Fruit fly (Drosophila melanogaster): ENCODE measurements around the gene Tom70.
A peak's percentile ranks its signal among the peaks of the same experiment; 100 is the strongest.
"Not testable (repeated sequence)": the region's sequence is repeated elsewhere in the genome, so short reads cannot be mapped to it uniquely, and the experiment has no call there.

Tom70 gene

DNA sequence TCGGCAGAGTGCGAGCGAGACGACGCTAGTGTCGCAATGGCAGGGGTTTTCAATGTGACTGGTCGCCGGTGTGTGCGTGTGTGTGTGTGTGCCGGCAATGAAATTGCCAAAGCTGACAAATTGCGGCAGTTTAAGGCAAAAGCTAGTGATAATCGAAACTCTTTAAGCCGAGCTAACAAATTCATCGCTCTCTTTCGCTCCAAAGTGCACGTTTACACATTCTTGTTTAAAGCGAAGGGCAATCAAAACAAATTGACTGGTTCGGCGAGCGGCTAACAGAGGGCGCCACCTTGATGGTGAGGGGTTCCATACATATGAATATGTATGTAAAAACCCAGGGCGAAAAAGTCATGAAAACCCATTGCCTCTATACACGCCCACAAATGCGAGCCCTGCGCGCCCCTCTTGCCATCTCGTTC lies 34.5 kb downstream of the Tom70 start:
- TF ChIP-seq EcR (GFP tag; optimal IDR thresholded peaks at IDR 0.05) (no peak), usp (GFP tag; optimal IDR thresholded peaks at IDR 0.05) (no peak), pan (optimal IDR thresholded peaks at IDR 0.05) (no peak), CG8478 (optimal IDR thresholded peaks at IDR 0.05) (no peak), Dll (optimal IDR thresholded peaks at IDR 0.05) (no peak), psq (optimal IDR thresholded peaks at IDR 0.05) (no peak)

DNA sequence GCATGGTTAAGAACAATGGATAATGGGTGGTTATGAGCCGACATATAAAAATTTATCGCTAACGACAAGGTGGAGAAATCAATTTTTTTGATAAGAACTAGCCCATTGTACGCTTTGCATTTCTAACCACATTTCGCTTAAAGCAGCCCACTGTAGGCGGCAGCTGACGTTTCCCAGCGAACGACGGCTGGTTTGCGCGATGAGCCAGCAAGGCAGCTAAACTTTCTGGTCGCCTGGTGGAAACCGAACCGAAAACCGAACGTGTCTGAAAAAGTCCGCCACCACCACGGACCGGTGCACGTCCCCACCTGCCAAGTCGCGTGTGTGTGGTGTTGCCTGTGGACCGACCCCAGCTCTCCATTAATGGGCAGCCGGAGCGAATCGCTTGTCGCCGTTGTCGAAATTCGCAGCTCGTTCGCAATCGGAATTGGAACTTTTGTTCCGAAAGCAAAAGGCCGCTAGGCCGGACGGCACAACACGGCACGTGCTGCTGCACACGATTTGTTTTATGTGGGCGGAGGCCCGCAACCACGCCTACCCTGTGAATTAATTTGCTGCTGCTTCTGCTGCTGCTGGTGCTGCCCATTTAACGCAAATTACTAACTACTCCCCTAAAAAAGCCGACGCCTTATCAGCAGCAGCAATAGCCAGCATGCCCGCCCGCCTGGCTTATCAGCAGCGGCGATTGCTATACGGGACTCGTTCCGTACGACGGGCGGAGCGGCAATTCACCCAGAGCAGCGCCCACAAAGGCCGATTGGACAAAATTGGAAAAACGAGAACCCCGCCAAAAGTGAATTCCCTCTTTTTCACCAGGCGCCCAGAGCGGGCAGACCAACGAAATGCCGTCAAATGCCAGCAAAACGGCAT lies 35.2 kb downstream of the Tom70 start:
- TF ChIP-seq usp (GFP tag; optimal IDR thresholded peaks at IDR 0.05) (no peak), Dll (optimal IDR thresholded peaks at IDR 0.05) (peak; percentile 50)

DNA sequence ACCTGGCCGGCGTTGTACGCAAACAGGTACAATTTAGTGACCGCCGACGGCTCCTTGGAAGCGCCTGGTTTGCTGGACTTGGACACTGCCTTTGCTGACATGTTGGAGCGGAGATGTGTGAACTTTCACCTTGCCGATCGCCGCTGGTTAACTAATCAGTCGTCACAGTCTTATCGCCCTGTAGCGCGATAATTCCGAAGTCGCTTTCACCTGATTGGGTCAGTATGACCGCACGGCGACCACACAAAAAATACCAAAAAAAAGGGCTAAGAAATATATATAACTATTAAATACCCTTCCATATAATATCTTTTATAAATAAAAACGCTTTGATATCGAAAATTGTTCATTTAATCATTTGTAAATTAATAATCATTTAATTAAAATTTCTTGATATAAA lies 36.3 kb downstream of the Tom70 start, which contains the start of gene Hacd1:
Hacd1 (minus strand) TSS at position 216 of the 400 bp plus-strand sequence.
- no peak for TF ChIP-seq pan (optimal IDR thresholded peaks at IDR 0.05)
- TF ChIP-seq CG8478 (optimal IDR thresholded peaks at IDR 0.05) = no peak
- TF ChIP-seq usp (GFP tag; optimal IDR thresholded peaks at IDR 0.05) = no peak
- no peak for TF ChIP-seq Dll (optimal IDR thresholded peaks at IDR 0.05)
- TF ChIP-seq psq (optimal IDR thresholded peaks at IDR 0.05) = no peak
- no peak for TF ChIP-seq EcR (GFP tag; optimal IDR thresholded peaks at IDR 0.05)

DNA sequence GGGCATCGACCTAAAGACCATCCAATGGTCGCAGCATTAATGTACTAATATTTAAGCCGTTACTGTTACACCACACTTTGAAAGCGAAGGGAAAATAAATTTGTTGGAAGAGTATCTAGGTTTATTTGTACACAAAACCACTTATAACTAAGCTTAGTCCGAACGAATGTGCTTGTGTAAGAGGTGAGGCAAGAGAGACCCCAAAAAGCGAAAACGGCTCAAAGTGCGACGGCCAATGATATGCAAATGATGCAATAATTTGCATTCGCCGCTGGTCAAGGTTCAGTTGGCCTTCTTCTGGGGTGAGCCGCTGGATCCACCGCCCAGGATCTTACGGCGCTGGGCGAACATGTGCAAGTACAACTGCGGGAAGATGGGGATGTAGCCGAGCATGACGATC lies 37.2 kb downstream of the Tom70 start:
- TF ChIP-seq CG8478 (optimal IDR thresholded peaks at IDR 0.05) (no peak), Dll (optimal IDR thresholded peaks at IDR 0.05) (no peak), usp (GFP tag; optimal IDR thresholded peaks at IDR 0.05) (no peak), psq (optimal IDR thresholded peaks at IDR 0.05) (no peak), pan (optimal IDR thresholded peaks at IDR 0.05) (no peak), EcR (GFP tag; optimal IDR thresholded peaks at IDR 0.05) (no peak)

DNA sequence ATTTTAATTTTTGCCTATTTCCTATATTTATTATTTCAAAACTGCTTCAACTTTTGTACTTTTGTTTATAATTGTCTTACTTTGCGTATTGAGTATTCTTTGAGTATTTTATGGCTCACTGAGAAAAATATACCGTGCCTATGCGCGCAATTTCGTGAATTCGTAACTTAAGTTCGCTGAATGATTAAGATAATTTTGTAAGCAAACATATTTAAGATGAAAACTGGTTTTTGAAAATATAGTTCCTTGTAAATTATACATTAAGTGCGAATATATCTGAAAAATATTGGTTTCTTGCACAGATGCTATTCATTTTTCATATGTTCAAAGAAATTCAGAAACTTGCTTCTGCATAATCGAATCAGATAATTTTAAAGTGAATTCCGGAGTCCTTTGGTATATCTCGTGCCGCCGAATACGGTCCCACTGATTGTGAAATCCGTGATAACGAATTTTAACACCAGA lies 39.0 kb downstream of the Tom70 start, which contains the start of the genes CG18787 and Nfs1:
CG18787 (minus strand) TSS at position 101 of the 465 bp plus-strand sequence.
Nfs1 (plus strand) TSS at position 415 of the 465 bp plus-strand sequence.
- TF ChIP-seq pan (optimal IDR thresholded peaks at IDR 0.05); EcR (GFP tag; optimal IDR thresholded peaks at IDR 0.05); usp (GFP tag; optimal IDR thresholded peaks at IDR 0.05): not testable (repeated sequence)

DNA sequence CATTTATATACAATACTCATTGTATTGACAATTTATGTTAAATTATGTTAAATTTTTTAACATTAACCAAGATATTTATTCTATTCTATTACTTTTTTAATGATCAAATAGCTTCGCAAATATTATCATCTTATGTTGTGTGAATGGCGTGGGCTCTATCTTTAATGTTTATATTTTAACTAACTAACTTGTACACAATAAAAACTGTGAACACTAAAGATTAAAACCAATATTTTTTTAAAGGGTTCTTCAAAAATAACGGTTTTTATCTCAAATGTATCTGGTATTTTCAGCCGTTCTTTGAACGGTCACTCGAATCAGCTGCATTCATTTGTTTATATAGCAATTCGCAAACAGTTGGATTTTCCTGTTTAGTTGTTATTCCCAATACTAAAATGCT lies 41.8 kb downstream of the Tom70 start, which contains the start of gene Ada1-1:
Ada1-1 (plus strand) TSS at position 301 of the 400 bp plus-strand sequence.
- not testable (repeated sequence) for TF ChIP-seq pan, Dll, CG8478 (optimal IDR thresholded peaks at IDR 0.05)

DNA sequence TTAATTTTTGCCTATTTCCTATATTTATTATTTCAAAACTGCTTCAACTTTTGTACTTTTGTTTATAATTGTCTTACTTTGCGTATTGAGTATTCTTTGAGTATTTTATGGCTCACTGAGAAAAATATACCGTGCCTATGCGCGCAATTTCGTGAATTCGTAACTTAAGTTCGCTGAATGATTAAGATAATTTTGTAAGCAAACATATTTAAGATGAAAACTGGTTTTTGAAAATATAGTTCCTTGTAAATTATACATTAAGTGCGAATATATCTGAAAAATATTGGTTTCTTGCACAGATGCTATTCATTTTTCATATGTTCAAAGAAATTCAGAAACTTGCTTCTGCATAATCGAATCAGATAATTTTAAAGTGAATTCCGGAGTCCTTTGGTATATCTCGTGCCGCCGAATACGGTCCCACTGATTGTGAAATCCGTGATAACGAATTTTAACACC lies 43.0 kb downstream of the Tom70 start, which contains the start of the genes CG18789 and Qtzl:
CG18789 (minus strand) TSS at position 101 of the 459 bp plus-strand sequence.
Qtzl (plus strand) TSS at position 409 of the 459 bp plus-strand sequence.
- not testable (repeated sequence) for TF ChIP-seq usp (GFP tag; optimal IDR thresholded peaks at IDR 0.05); CG8478 (optimal IDR thresholded peaks at IDR 0.05); psq (optimal IDR thresholded peaks at IDR 0.05)

DNA sequence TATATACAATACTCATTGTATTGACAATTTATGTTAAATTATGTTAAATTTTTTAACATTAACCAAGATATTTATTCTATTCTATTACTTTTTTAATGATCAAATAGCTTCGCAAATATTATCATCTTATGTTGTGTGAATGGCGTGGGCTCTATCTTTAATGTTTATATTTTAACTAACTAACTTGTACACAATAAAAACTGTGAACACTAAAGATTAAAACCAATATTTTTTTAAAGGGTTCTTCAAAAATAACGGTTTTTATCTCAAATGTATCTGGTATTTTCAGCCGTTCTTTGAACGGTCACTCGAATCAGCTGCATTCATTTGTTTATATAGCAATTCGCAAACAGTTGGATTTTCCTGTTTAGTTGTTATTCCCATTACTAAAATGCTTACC lies 45.7 kb downstream of the Tom70 start, which contains the start of gene Ada1-2:
Ada1-2 (plus strand) TSS at position 301 of the 400 bp plus-strand sequence.
- not testable (repeated sequence) for TF ChIP-seq EcR (GFP tag; optimal IDR thresholded peaks at IDR 0.05); pan (optimal IDR thresholded peaks at IDR 0.05); psq (optimal IDR thresholded peaks at IDR 0.05)

DNA sequence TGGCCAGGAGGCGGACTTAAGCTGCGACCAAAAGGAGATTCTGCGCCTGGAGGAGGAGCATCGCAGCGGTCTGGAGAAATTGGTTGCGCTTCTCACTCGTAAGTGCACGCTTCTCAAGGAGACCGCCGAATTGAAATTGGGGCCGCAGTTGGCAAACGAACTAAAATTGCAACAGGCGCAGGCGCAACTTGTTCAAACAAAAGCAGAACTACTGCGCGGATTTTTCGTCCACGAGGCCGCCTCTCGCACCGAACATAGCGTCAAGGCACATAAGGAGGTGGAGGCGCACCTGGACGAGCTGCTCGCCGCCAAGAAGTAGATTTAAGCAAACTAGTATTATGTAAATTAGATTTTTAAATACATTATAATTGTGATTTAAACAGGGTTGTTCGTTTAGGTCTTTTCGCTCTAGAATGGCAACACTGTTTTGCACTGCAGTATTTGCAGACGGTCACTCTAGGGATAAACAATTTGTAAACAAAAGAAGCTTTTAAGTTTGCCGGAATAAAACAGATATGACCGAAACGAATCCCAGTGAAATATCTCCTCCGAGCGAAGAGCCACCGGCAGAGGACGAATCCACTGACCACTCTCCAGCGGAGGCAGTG lies 47.7 kb downstream of the Tom70 start, which contains the start of gene escl:
escl (plus strand) TSS at position 470 of the 608 bp plus-strand sequence.
- no peak for TF ChIP-seq EcR (GFP tag; optimal IDR thresholded peaks at IDR 0.05)

DNA sequence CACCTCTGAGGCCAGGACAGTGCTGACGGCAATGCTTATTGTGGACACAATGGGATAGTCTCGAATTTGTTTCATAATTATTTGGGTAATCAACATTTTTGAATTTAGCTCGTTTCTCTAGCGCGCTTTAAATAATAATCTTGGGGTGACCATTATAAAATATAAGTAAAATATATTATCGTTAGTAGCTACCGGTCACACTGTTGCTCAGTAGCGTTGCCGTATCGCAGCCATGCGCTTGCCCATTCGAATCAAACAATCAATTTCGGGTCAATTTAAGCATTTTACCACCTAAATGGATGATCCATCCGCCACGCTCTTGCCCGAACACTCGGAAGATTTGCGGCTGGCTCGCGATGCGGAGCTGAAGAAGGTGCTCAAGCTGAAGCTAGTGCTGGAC lies 48.6 kb downstream of the Tom70 start, which contains the start of the genes zuc and dgt2:
zuc (minus strand) TSS at position 154 of the 400 bp plus-strand sequence.
dgt2 (plus strand) TSS at position 208 of the 400 bp plus-strand sequence.
- TF ChIP-seq pan (optimal IDR thresholded peaks at IDR 0.05) (no peak), EcR (GFP tag; optimal IDR thresholded peaks at IDR 0.05) (no peak), CG8478 (optimal IDR thresholded peaks at IDR 0.05) (no peak), psq (optimal IDR thresholded peaks at IDR 0.05) (no peak), usp (GFP tag; optimal IDR thresholded peaks at IDR 0.05) (no peak), Dll (optimal IDR thresholded peaks at IDR 0.05) (no peak)

DNA sequence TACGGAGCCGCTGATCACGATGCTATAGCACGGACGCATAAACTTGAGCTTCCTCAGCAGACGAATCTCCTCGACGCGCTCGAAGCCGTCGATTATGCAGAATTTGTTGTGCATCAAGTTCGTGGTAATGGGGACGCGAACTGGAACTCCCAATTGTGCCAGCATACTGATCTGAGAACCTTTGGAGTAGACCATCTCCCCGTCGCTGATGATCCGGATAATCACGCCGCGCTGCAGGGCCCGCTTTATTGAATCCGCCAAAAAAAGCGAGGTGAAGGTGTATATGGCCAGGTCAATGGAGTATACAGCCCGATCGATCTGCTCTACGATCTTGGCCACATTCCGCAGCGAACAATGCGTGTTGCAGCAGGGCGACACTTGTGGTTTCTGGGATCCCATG lies 49.1 kb downstream of the Tom70 start:
- TF ChIP-seq EcR (GFP tag; optimal IDR thresholded peaks at IDR 0.05) (no peak), Dll (optimal IDR thresholded peaks at IDR 0.05) (no peak), psq (optimal IDR thresholded peaks at IDR 0.05) (no peak), usp (GFP tag; optimal IDR thresholded peaks at IDR 0.05) (no peak), CG8478 (optimal IDR thresholded peaks at IDR 0.05) (no peak), pan (optimal IDR thresholded peaks at IDR 0.05) (no peak)

DNA sequence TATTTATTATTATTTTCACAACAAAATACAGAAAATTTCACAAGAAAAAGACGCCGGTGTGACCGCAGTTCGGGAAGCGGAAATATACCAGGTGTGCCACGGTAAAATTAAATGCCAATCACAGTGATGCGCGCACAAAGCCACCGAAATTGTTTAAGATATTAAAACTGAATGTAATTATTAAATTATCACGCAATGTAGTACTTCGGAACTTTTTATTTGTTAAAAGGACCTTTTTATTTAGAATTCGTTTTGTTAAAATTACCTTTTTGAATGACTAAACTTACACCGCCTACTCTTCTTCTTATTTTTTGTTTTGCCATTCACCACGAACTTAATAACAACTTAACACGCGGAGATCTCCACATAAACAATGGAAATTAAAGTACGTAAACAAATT lies 50.4 kb downstream of the Tom70 start, which contains the start of the genes CG6686 and CG34163:
CG6686 (minus strand) TSS at position 95 of the 400 bp plus-strand sequence.
CG34163 (plus strand) TSS at position 326 of the 400 bp plus-strand sequence.
- TF ChIP-seq usp (GFP tag; optimal IDR thresholded peaks at IDR 0.05) (no peak), CG8478 (optimal IDR thresholded peaks at IDR 0.05) (no peak), Dll (optimal IDR thresholded peaks at IDR 0.05) (no peak), EcR (GFP tag; optimal IDR thresholded peaks at IDR 0.05) (no peak), pan (optimal IDR thresholded peaks at IDR 0.05) (no peak), psq (optimal IDR thresholded peaks at IDR 0.05) (no peak)
